Fruit fly (Drosophila melanogaster): ENCODE measurements around the gene CG43725.

Gene CG43725

dm6 chr2L:11123499-11123898 lies 48.2 kb downstream of the CG43725 start, which contains the start of the genes Csl4 and Nup160 (continued):
- TF ChIP-seq salm (tag; optimal IDR thresholded peaks at IDR 0.05) (no peak), CG34422 (GFP tag; IDR thresholded peaks at IDR 0.05) (peak; percentile 90), CG9727 (GFP tag; optimal IDR thresholded peaks at IDR 0.05) (peak; percentile 66), CG16815 (GFP tag; optimal IDR thresholded peaks at IDR 0.05) (no peak), ase (GFP tag; IDR thresholded peaks at IDR 0.05) (peak; percentile 66; the same call in 2 of the 3 replicates), gro (GFP tag; optimal IDR thresholded peaks at IDR 0.05) (peak; percentile 92), CG8478 (optimal IDR thresholded peaks at IDR 0.05) (no peak), CG1602 (GFP tag; optimal IDR thresholded peaks at IDR 0.05) (peak; percentile 74), Nf-YA (GFP tag; IDR thresholded peaks at IDR 0.05) (peak; percentile 54; the same call in 1 of the 2 replicates), CG1233 (GFP tag; optimal IDR thresholded peaks at IDR 0.05) (peak; percentile 24), CG8359 (GFP tag; optimal IDR thresholded peaks at IDR 0.05; ENCODE audit: borderline replicate concordance) (no peak), br (optimal IDR thresholded peaks at IDR 0.05) (no peak), sima (GFP tag; optimal IDR thresholded peaks at IDR 0.05) (no peak), CG31441 (GFP tag; IDR thresholded peaks at IDR 0.05) (no peak), B-H1 (GFP tag; IDR thresholded peaks at IDR 0.05) (peak; percentile 36; the same call in 1 of the 3 replicates), Fer3 (tag; optimal IDR thresholded peaks at IDR 0.05) (peak; percentile 69), gsb-n (tag; optimal IDR thresholded peaks at IDR 0.05) (no peak), pb (GFP tag; optimal IDR thresholded peaks at IDR 0.05) (peak; percentile 55), Dip2 (GFP tag; IDR thresholded peaks at IDR 0.05) (no peak), CG8290 (GFP tag; optimal IDR thresholded peaks at IDR 0.05) (peak; percentile 63), CG8290 (tag; optimal IDR thresholded peaks at IDR 0.05) (no peak), lilli (GFP tag; optimal IDR thresholded peaks at IDR 0.05) (peak; percentile 92), ewg (GFP tag; optimal IDR thresholded peaks at IDR 0.05) (peak; percentile 64), CG13296 (GFP tag; optimal IDR thresholded peaks at IDR 0.05) (peak; percentile 60), unpg (GFP tag; optimal IDR thresholded peaks at IDR 0.05) (no peak), sug (tag; optimal IDR thresholded peaks at IDR 0.05) (no peak), CG4617 (GFP tag; optimal IDR thresholded peaks at IDR 0.05; ENCODE audit: borderline replicate concordance) (peak; percentile 83), unc-4 (GFP tag; IDR thresholded peaks at IDR 0.05; ENCODE audit: partially characterized antibody) (0 out of 2 replicates have a peak, but pooled peaks have one; percentile 29), CG2129 (GFP tag; IDR thresholded peaks at IDR 0.05; ENCODE audit: partially characterized antibody) (no peak), psq (GFP tag; optimal IDR thresholded peaks at IDR 0.05) (peak; percentile 26), CG18011 (GFP tag; optimal IDR thresholded peaks at IDR 0.05) (peak; percentile 65), Opbp (GFP tag; IDR thresholded peaks at IDR 0.05; ENCODE audit: partially characterized antibody) (peak; percentile 52; the same call in 2 of the 3 replicates), Optix (GFP tag; IDR thresholded peaks at IDR 0.05) (0 out of 3 replicates have a peak, but pooled peaks have one; percentile 37), esg (GFP tag; conservative IDR thresholded peaks at IDR 0.05) (peak; percentile 62), CG13894 (tag; optimal IDR thresholded peaks at IDR 0.05) (no peak), vfl (GFP tag; optimal IDR thresholded peaks at IDR 0.05) (peak; percentile 87), Jarid2 (GFP tag; optimal IDR thresholded peaks at IDR 0.05) (no peak), Sox102F (GFP tag; optimal IDR thresholded peaks at IDR 0.05) (no peak), inv (GFP tag; IDR thresholded peaks at IDR 0.05; ENCODE audit: partially characterized antibody) (no peak), Myb (GFP tag; optimal IDR thresholded peaks at IDR 0.05) (peak; percentile 71), pzg (GFP tag; optimal IDR thresholded peaks at IDR 0.05) (peak; percentile 67), CG1603 (tag; optimal IDR thresholded peaks at IDR 0.05) (peak; percentile 74), HLH54F (GFP tag; optimal IDR thresholded peaks at IDR 0.05) (peak; percentile 90), gce (GFP tag; IDR thresholded peaks at IDR 0.05) (no peak), row (GFP tag; IDR thresholded peaks at IDR 0.05) (peak; percentile 93), Rfx (GFP tag; IDR thresholded peaks at IDR 0.05) (peak; percentile 88), CG5180 (GFP tag; optimal IDR thresholded peaks at IDR 0.05) (no peak), ap (GFP tag; IDR thresholded peaks at IDR 0.05) (0 out of 2 replicates have a peak, but pooled peaks have one; percentile 23), Chrac-16 (GFP tag; optimal IDR thresholded peaks at IDR 0.05) (peak; percentile 88), ems (GFP tag; optimal IDR thresholded peaks at IDR 0.05) (peak; percentile 86), Ravus (GFP tag; IDR thresholded peaks at IDR 0.05) (peak; percentile 16)
